Fruit fly (Drosophila melanogaster): ENCODE results near the gene CG10154.
A peak's percentile ranks its signal among the peaks of the same experiment; 100 is the strongest.

DNA sequence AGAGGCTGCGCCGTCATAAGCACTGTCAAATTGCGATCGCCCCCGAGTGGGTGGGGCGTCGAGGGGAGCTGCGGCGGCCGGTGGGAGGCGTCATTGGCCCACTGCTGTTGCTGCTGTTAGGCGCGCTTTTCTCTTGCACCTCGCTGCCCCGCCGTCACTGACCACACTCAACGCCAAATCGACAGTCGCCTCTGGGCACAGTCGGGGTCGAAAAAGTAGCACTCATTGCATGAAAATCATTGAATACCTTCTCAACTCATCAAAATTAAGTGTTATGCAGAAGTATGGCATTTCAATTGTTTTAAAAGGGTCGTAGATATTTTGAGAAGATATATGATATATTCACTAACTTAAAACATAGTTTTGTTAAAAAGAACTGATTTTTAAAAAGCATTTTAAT is 15.3 kb upstream of the CG10154 start:
- no peak for TF ChIP-seq CG15710 (tag; optimal IDR thresholded peaks at IDR 0.05)
- TF ChIP-seq Ets98B (GFP tag; IDR thresholded peaks at IDR 0.05), result peak; percentile 33; the same call in 1 of the 2 replicates
- no peak for TF ChIP-seq Pif1A (GFP tag; optimal IDR thresholded peaks at IDR 0.05)
- no peak for TF ChIP-seq gl (tag; optimal IDR thresholded peaks at IDR 0.05)
- TF ChIP-seq CG14655 (GFP tag; optimal IDR thresholded peaks at IDR 0.05), result peak; percentile 14
- TF ChIP-seq CG34367 (tag; optimal IDR thresholded peaks at IDR 0.05), result no peak
- TF ChIP-seq CG12605 (GFP tag; IDR thresholded peaks at IDR 0.05), result no peak

Measured in whole organism, pupa.